Fruit fly (Drosophila melanogaster) whole organism, embryonic: Measurements from ENCODE around the gene Mybbp1A.
A peak's percentile ranks its signal among the peaks of the same experiment; 100 is the strongest.

Experiments used
- B-H1 ChIP-seq: fragments of 200-800 bp; sonication (Bioruptor generic); IDR thresholded peaks from 3 replicates; pipeline ENCODE4 v1.3.6; 2022; ENCODE audit warnings: missing biosample characterization, missing genetic modification characterization
- Blimp-1 ChIP-seq: fragments of 200-800 bp; sonication (Bioruptor generic); optimal IDR thresholded peaks from 3 replicates; lab custom pipeline; 2018; ENCODE audit warnings: missing biosample characterization, missing genetic modification characterization, mild to moderate bottlenecking, moderate library complexity, missing genetic modification reagents
- CG12744 ChIP-seq: fragments of 200-800 bp; sonication (Bioruptor generic); optimal IDR thresholded peaks from 2 replicates; lab custom pipeline; 2016; ENCODE audit warnings: missing biosample characterization, missing genetic modification characterization
- CG13287 ChIP-seq: fragments of 200-800 bp; sonication (Bioruptor generic); IDR thresholded peaks from 2 replicates; pipeline ENCODE4 v1.3.6; 2022; ENCODE audit warnings: missing biosample characterization, missing genetic modification characterization; ENCODE audit not compliant: partially characterized antibody
- CG15696 ChIP-seq: fragments of 200-800 bp; sonication (Bioruptor generic); optimal IDR thresholded peaks from 2 replicates; lab custom pipeline; 2019; ENCODE audit warnings: missing biosample characterization, mild to moderate bottlenecking, missing genetic modification characterization, moderate library complexity
- CG17328 ChIP-seq: fragments of 200-800 bp; sonication (Bioruptor generic); IDR thresholded peaks from 2 replicates; pipeline ENCODE4 v1.3.6; 2022; ENCODE audit warnings: missing biosample characterization, missing genetic modification characterization
- CG17361 ChIP-seq: fragments of 200-800 bp; sonication (Bioruptor generic); IDR thresholded peaks from 3 replicates; pipeline ENCODE4 v1.3.6; 2022; ENCODE audit warnings: missing biosample characterization, missing genetic modification characterization
- CG17568 ChIP-seq: fragments of 200-800 bp; sonication (Bioruptor generic); optimal IDR thresholded peaks from 2 replicates; lab custom pipeline; 2018; ENCODE audit warnings: missing biosample characterization, mild to moderate bottlenecking, missing genetic modification characterization, moderate library complexity
- CG18619 ChIP-seq: fragments of 200-800 bp; sonication (Bioruptor generic); optimal IDR thresholded peaks from 3 replicates; lab custom pipeline; 2017; ENCODE audit warnings: missing biosample characterization, mild to moderate bottlenecking, missing genetic modification characterization
- CG33213 ChIP-seq: fragments of 200-800 bp; sonication (Bioruptor generic); optimal IDR thresholded peaks from 3 replicates; lab custom pipeline; 2016; ENCODE audit warnings: missing biosample characterization, missing genetic modification characterization
- CG3726 ChIP-seq: fragments of 200-800 bp; sonication (Bioruptor generic); IDR thresholded peaks from 3 replicates; pipeline ENCODE4, ENCODE4 v1.3.6; 2022; ENCODE audit warnings: missing biosample characterization, missing genetic modification characterization
- CG4424 ChIP-seq: fragments of 200-800 bp; sonication (Bioruptor generic); optimal IDR thresholded peaks from 3 replicates; lab custom pipeline; 2016; ENCODE audit warnings: missing biosample characterization, missing genetic modification characterization
- CG4854 ChIP-seq: fragments of 200-800 bp; sonication (Bioruptor generic); optimal IDR thresholded peaks from 2 replicates; lab custom pipeline; 2016; ENCODE audit warnings: missing biosample characterization, missing genetic modification characterization, inconsistent platforms
- CG7839 ChIP-seq: fragments of 200-800 bp; sonication (Bioruptor generic); optimal IDR thresholded peaks from 3 replicates; lab custom pipeline; 2018; ENCODE audit warnings: missing biosample characterization, mild to moderate bottlenecking, missing genetic modification characterization, moderate library complexity
- CG8765 ChIP-seq: fragments of 200-800 bp; sonication (Bioruptor generic); IDR thresholded peaks from 2 replicates; pipeline ENCODE4 v1.3.6; 2022; ENCODE audit warnings: missing biosample characterization, missing genetic modification characterization
- Camta ChIP-seq: fragments of 200-800 bp; sonication (Bioruptor generic); optimal IDR thresholded peaks from 2 replicates; lab custom pipeline; 2016; ENCODE audit warnings: missing biosample characterization, missing genetic modification characterization
- D ChIP-seq, 2 experiments: fragments of 200-800 bp in 1 of 2; fragments of >200 bp in 1 of 2; sonication (Bioruptor generic) in 1 of 2; optimal IDR thresholded peaks; 2 replicates in 1 of 2; 3 replicates in 1 of 2; lab custom pipeline; 2017; ENCODE audit warnings: mild to moderate bottlenecking in 1 of 2, missing biosample characterization in 1 of 2, missing genetic modification characterization in 1 of 2, missing genetic modification reagents in 1 of 2
- Dfd ChIP-seq, 2 experiments: fragments of >200 bp; optimal IDR thresholded peaks; 2 replicates each; lab custom pipeline; 2017; ENCODE audit warnings: missing biosample characterization in 2 of 2, missing genetic modification characterization in 2 of 2
- Dip2 ChIP-seq: fragments of 200-800 bp; sonication (Bioruptor generic); IDR thresholded peaks from 2 replicates; pipeline ENCODE4 v1.3.6; 2022; ENCODE audit warnings: missing biosample characterization, missing genetic modification characterization
- Fer1 ChIP-seq: fragments of 200-800 bp; sonication (Bioruptor generic); optimal IDR thresholded peaks from 2 replicates; lab custom pipeline; 2017; ENCODE audit warnings: missing biosample characterization, mild to moderate bottlenecking, missing genetic modification characterization
- HLH4C ChIP-seq: fragments of 200-800 bp; sonication (Bioruptor generic); IDR thresholded peaks from 3 replicates; pipeline ENCODE4 v1.3.6; 2022; ENCODE audit warnings: missing biosample characterization, missing genetic modification characterization; ENCODE audit not compliant: partially characterized antibody
- Hmx ChIP-seq: fragments of 200-800 bp; sonication (Bioruptor generic); optimal IDR thresholded peaks from 2 replicates; lab custom pipeline; 2016; ENCODE audit warnings: missing biosample characterization, missing genetic modification characterization
- Hr3 ChIP-seq: fragments of 200-800 bp; sonication (Bioruptor generic); optimal IDR thresholded peaks from 3 replicates; lab custom pipeline; 2016; ENCODE audit warnings: missing biosample characterization, missing genetic modification characterization
- Lim3 ChIP-seq: fragments of 200-800 bp; sonication (Bioruptor generic); IDR thresholded peaks from 2 replicates; pipeline ENCODE4 v1.3.6; 2022; ENCODE audit warnings: missing biosample characterization, missing genetic modification characterization
- MTF-1 ChIP-seq: fragments of 200-800 bp; sonication (Bioruptor generic); optimal IDR thresholded peaks from 2 replicates; lab custom pipeline; 2018; ENCODE audit warnings: missing biosample characterization, mild to moderate bottlenecking, missing genetic modification characterization, borderline replicate concordance
- NC2β ChIP-seq: fragments of 200-800 bp; sonication (Bioruptor generic); optimal IDR thresholded peaks from 2 replicates; lab custom pipeline; 2016; ENCODE audit warnings: missing biosample characterization, missing genetic modification characterization
- Nf-YB ChIP-seq: fragments of 200-800 bp; sonication (Bioruptor generic); optimal IDR thresholded peaks from 3 replicates; lab custom pipeline; 2019; ENCODE audit warnings: missing biosample characterization, mild to moderate bottlenecking, missing genetic modification characterization, moderate library complexity
- Poxn ChIP-seq: fragments of 200-800 bp; sonication (Bioruptor generic); IDR thresholded peaks from 2 replicates; pipeline ENCODE4 v1.3.6; 2022; ENCODE audit warnings: missing biosample characterization, missing genetic modification characterization
- Ptx1 ChIP-seq: fragments of 200-800 bp; sonication (Bioruptor generic); IDR thresholded peaks from 2 replicates; pipeline ENCODE4 v1.3.6; 2022; ENCODE audit warnings: missing biosample characterization, missing genetic modification characterization
- Rx ChIP-seq: fragments of 200-800 bp; sonication (Bioruptor generic); IDR thresholded peaks from 2 replicates; pipeline ENCODE4 v1.3.6; 2022; ENCODE audit warnings: missing biosample characterization, missing genetic modification characterization
- Sin3A ChIP-seq: fragments of >200 bp; optimal IDR thresholded peaks from 2 replicates; lab custom pipeline; 2018
- Spps ChIP-seq: fragments of 200-800 bp; sonication (Bioruptor generic); optimal IDR thresholded peaks from 2 replicates; lab custom pipeline; 2018; ENCODE audit warnings: missing biosample characterization, mild to moderate bottlenecking, missing genetic modification characterization
- bigmax ChIP-seq: fragments of 200-800 bp; sonication (Bioruptor generic); optimal IDR thresholded peaks from 2 replicates; lab custom pipeline; 2018; ENCODE audit warnings: missing biosample characterization, mild to moderate bottlenecking, missing genetic modification characterization
- bowl ChIP-seq: fragments of 200-800 bp; sonication (Bioruptor generic); IDR thresholded peaks from 2 replicates; pipeline ENCODE4 v1.3.6; 2022; ENCODE audit warnings: missing biosample characterization, missing genetic modification characterization
- cwo ChIP-seq: fragments of 200-800 bp; sonication (Bioruptor generic); optimal IDR thresholded peaks from 3 replicates; lab custom pipeline; 2017; ENCODE audit warnings: missing biosample characterization, missing genetic modification characterization, mild to moderate bottlenecking, moderate library complexity, missing genetic modification reagents
- esg ChIP-seq: fragments of 200-800 bp; sonication (Bioruptor generic); conservative IDR thresholded peaks from 2 replicates; pipeline ENCODE4 v1.3.6; 2022; ENCODE audit warnings: missing biosample characterization, missing genetic modification characterization
- grn ChIP-seq: fragments of 200-800 bp; sonication (Bioruptor generic); optimal IDR thresholded peaks from 3 replicates; lab custom pipeline; 2017; ENCODE audit warnings: missing biosample characterization, missing genetic modification characterization
- jumu ChIP-seq: fragments of 200-800 bp; sonication (Bioruptor generic); optimal IDR thresholded peaks from 3 replicates; lab custom pipeline; 2016; ENCODE audit warnings: missing biosample characterization, missing genetic modification characterization
- otp ChIP-seq: fragments of 200-800 bp; sonication (Bioruptor generic); IDR thresholded peaks from 3 replicates; pipeline ENCODE4, ENCODE4 v1.3.6; 2022; ENCODE audit warnings: missing biosample characterization, missing genetic modification characterization
- pan ChIP-seq, 4 experiments: fragments of >200 bp in 3 of 4; fragments of 200-800 bp in 1 of 4; sonication (Bioruptor generic) in 1 of 4; optimal IDR thresholded peaks in 3 of 4; IDR thresholded peaks in 1 of 4; 2 replicates each; pipeline versions ENCODE4 v1.3.6 to Lab custom; 2017 to 2022; ENCODE audit warnings: missing biosample characterization in 2 of 4, missing genetic modification characterization in 2 of 4, mixed read lengths in 1 of 4
- pfk ChIP-seq: fragments of 200-800 bp; sonication (Bioruptor generic); optimal IDR thresholded peaks from 2 replicates; lab custom pipeline; 2018; ENCODE audit warnings: missing biosample characterization, mild to moderate bottlenecking, missing genetic modification characterization, moderate library complexity
- run ChIP-seq: fragments of 200-800 bp; sonication (Bioruptor generic); optimal IDR thresholded peaks from 3 replicates; lab custom pipeline; 2018; ENCODE audit warnings: missing biosample characterization, mild to moderate bottlenecking, missing genetic modification characterization
- sisA ChIP-seq: fragments of 200-800 bp; sonication (Bioruptor generic); IDR thresholded peaks from 2 replicates; pipeline ENCODE4 v1.3.6; 2022; ENCODE audit warnings: missing biosample characterization, missing genetic modification characterization
- so ChIP-seq: fragments of 200-800 bp; sonication (Bioruptor generic); IDR thresholded peaks from 3 replicates; pipeline ENCODE4 v1.3.6; 2022; ENCODE audit warnings: missing biosample characterization, missing genetic modification characterization
- tna ChIP-seq: fragments of 200-800 bp; sonication (Bioruptor generic); IDR thresholded peaks from 2 replicates; pipeline ENCODE4 v1.3.6; 2022; ENCODE audit warnings: missing biosample characterization, missing genetic modification characterization; ENCODE audit not compliant: partially characterized antibody
- trh ChIP-seq: fragments of 200-800 bp; sonication (Bioruptor generic); optimal IDR thresholded peaks from 2 replicates; lab custom pipeline; 2016; ENCODE audit warnings: missing biosample characterization, missing genetic modification characterization
- unpg ChIP-seq: fragments of 200-800 bp; sonication (Bioruptor generic); optimal IDR thresholded peaks from 3 replicates; lab custom pipeline; 2018; ENCODE audit warnings: missing biosample characterization, mild to moderate bottlenecking, missing genetic modification characterization, moderate library complexity
- vvl ChIP-seq: fragments of 200-800 bp; sonication (Bioruptor generic); IDR thresholded peaks from 2 replicates; pipeline ENCODE4 v1.3.6; 2022; ENCODE audit warnings: missing biosample characterization, missing genetic modification characterization
- yki ChIP-seq: fragments of >200 bp; optimal IDR thresholded peaks from 3 replicates; lab custom pipeline; 2018

Gene Mybbp1A

dm6 chrX:629239-629821 is at the start of gene Mybbp1A, which contains the start of gene RpL36 (continued):
- TF ChIP-seq D (optimal IDR thresholded peaks at IDR 0.05; lab: Kevin White, UChicago): no peak
- peak; percentile 64 for TF ChIP-seq D (GFP tag; optimal IDR thresholded peaks at IDR 0.05; lab: Kevin White, UChicago)
- TF ChIP-seq CG33213 (GFP tag; lab: Kevin White, UChicago): peak; percentile 82
- peak; percentile 24; the same call in 1 of the 2 replicates for TF ChIP-seq sisA (GFP tag; lab: Robert Waterston, UW)
- peak; percentile 70 for TF ChIP-seq CG17328
- TF ChIP-seq tna (GFP tag; lab: Robert Waterston, UW): peak; percentile 86
- no peak for TF ChIP-seq Lim3 (GFP tag; lab: Robert Waterston, UW)
- peak; percentile 64 for TF ChIP-seq MTF-1 (GFP tag; lab: Kevin White, UChicago)
- peak; percentile 87 for TF ChIP-seq Fer1 (GFP tag; lab: Kevin White, UChicago)
- TF ChIP-seq Rx (GFP tag; lab: Robert Waterston, UW): peak; percentile 64
- TF ChIP-seq Dfd (GFP tag; optimal IDR thresholded peaks at IDR 0.05; lab: Kevin White, UChicago): no peak
- TF ChIP-seq CG17361 (GFP tag; lab: Robert Waterston, UW): peak; percentile 76; the same call in 2 of the 3 replicates
- no peak for TF ChIP-seq Blimp-1 (GFP tag; lab: Kevin White, UChicago)
- TF ChIP-seq CG7839 (tag; lab: Kevin White, UChicago): peak; percentile 66
- TF ChIP-seq CG13287 (GFP tag; lab: Robert Waterston, UW): peak; percentile 85
- no peak for TF ChIP-seq yki (lab: Kevin White, UChicago)
- TF ChIP-seq pan (optimal IDR thresholded peaks at IDR 0.05; lab: Kevin White, UChicago): no peak
- TF ChIP-seq pan (GFP tag; optimal IDR thresholded peaks at IDR 0.05 in 1 of 2, IDR thresholded peaks at IDR 0.05 in 1 of 2): peak in 1 of 2 experiments; percentile 67
- TF ChIP-seq Nf-YB (GFP tag; lab: Kevin White, UChicago): peak; percentile 52
- TF ChIP-seq cwo (GFP tag; lab: Kevin White, UChicago): peak; percentile 71
- no peak for TF ChIP-seq Hmx (GFP tag; lab: Kevin White, UChicago)
- TF ChIP-seq Spps (tag; lab: Kevin White, UChicago): no peak
- TF ChIP-seq CG18619 (GFP tag; lab: Kevin White, UChicago): peak; percentile 85
- TF ChIP-seq CG17568 (GFP tag; lab: Kevin White, UChicago): no peak
- TF ChIP-seq otp (GFP tag; lab: Robert Waterston, UW): peak; percentile 66
- TF ChIP-seq Ptx1: peak; percentile 63
- TF ChIP-seq CG12744 (GFP tag; lab: Kevin White, UChicago): peak; percentile 52
- TF ChIP-seq so (GFP tag; lab: Robert Waterston, UW): peak; percentile 57; the same call in 1 of the 3 replicates
- TF ChIP-seq jumu (GFP tag; lab: Kevin White, UChicago): peak; percentile 25
- TF ChIP-seq CG4854 (GFP tag; lab: Kevin White, UChicago): peak; percentile 27
- peak; percentile 49 for TF ChIP-seq bigmax (GFP tag; lab: Kevin White, UChicago)
- 0 out of 2 replicates have a peak, but pooled peaks have one; percentile 18 for TF ChIP-seq CG8765
- peak; percentile 66 for TF ChIP-seq unpg
- TF ChIP-seq vvl (GFP tag; lab: Robert Waterston, UW): peak; percentile 78
- TF ChIP-seq B-H1 (GFP tag; lab: Robert Waterston, UW): peak; percentile 20; the same call in 1 of the 3 replicates
- TF ChIP-seq Hr3: peak; percentile 56
- peak; percentile 50 for TF ChIP-seq trh
- 0 out of 2 replicates have a peak, but pooled peaks have one; percentile 30 for TF ChIP-seq bowl (GFP tag; lab: Robert Waterston, UW)
- TF ChIP-seq esg (GFP tag; lab: Robert Waterston, UW): no peak
- no peak for TF ChIP-seq Dip2 (GFP tag; lab: Robert Waterston, UW)
- 0 out of 2 replicates have a peak, but pooled peaks have one; percentile 23 for TF ChIP-seq Poxn (GFP tag; lab: Robert Waterston, UW)
- peak; percentile 68 for TF ChIP-seq Camta (GFP tag; lab: Kevin White, UChicago)
- TF ChIP-seq CG3726 (GFP tag; lab: Robert Waterston, UW): 0 out of 3 replicates have a peak, but pooled peaks have one; percentile 37
- peak; percentile 92 for TF ChIP-seq Sin3A (lab: Kevin White, UChicago)
- TF ChIP-seq HLH4C (GFP tag; lab: Robert Waterston, UW): peak; percentile 92
- TF ChIP-seq CG15696: no peak
- TF ChIP-seq run (tag; lab: Kevin White, UChicago): peak; percentile 3
- peak; percentile 95 for TF ChIP-seq NC2β (GFP tag; lab: Kevin White, UChicago)
- TF ChIP-seq grn (GFP tag; lab: Kevin White, UChicago): peak; percentile 57
- TF ChIP-seq CG4424 (GFP tag; lab: Kevin White, UChicago): peak; percentile 63
- TF ChIP-seq pfk: peak; percentile 55
